Fruit fly (Drosophila melanogaster) S2 (cell line): ENCODE results near the gene vtd.

Source experiments
- CG8478 ChIP-seq: fragments of >200 bp; optimal IDR thresholded peaks from 2 replicates; lab custom pipeline; 2018
- CTCF ChIP-seq, 2 experiments: fragments of >200 bp; optimal IDR thresholded peaks; 2 replicates each; lab custom pipeline; 2018

dm6 chr3L:27134193-27134592, 2.1 kb upstream of the vtd start:
- TF ChIP-seq CG8478 (lab: Kevin White, UChicago) = no peak
- TF ChIP-seq CTCF (optimal IDR thresholded peaks at IDR 0.05; lab: Kevin White, UChicago) = no peak
